Fruit fly (Drosophila melanogaster) whole organism, embryonic: ENCODE data around the gene CG8420.

Source experiments
- Adf1 ChIP-seq: fragments of 200-800 bp; sonication (Bioruptor generic); IDR thresholded peaks from 2 replicates; pipeline ENCODE4 v1.3.6; 2022; ENCODE audit warnings: missing biosample characterization, missing genetic modification characterization
- B-H1 ChIP-seq: fragments of 200-800 bp; sonication (Bioruptor generic); IDR thresholded peaks from 3 replicates; pipeline ENCODE4 v1.3.6; 2022; ENCODE audit warnings: missing biosample characterization, missing genetic modification characterization
- CG10979 ChIP-seq: fragments of 200-800 bp; sonication (Bioruptor generic); optimal IDR thresholded peaks from 2 replicates; lab custom pipeline; 2018; ENCODE audit warnings: missing biosample characterization, mild to moderate bottlenecking, missing genetic modification characterization, moderate library complexity
- CG11696 ChIP-seq: fragments of 200-800 bp; sonication (Bioruptor generic); IDR thresholded peaks from 2 replicates; pipeline ENCODE4 v1.3.6; 2022; ENCODE audit warnings: missing biosample characterization, missing genetic modification characterization
- CG12236 ChIP-seq: fragments of 200-800 bp; sonication (Bioruptor generic); optimal IDR thresholded peaks from 2 replicates; lab custom pipeline; 2016; ENCODE audit warnings: missing biosample characterization, missing genetic modification characterization
- CG1233 ChIP-seq: fragments of 200-800 bp; sonication (Bioruptor generic); optimal IDR thresholded peaks from 4 replicates; lab custom pipeline; 2018; ENCODE audit warnings: missing biosample characterization, mild to moderate bottlenecking, missing genetic modification characterization
- CG12659 ChIP-seq: fragments of 200-800 bp; sonication (Bioruptor generic); optimal IDR thresholded peaks from 3 replicates; lab custom pipeline; 2017; ENCODE audit warnings: mild to moderate bottlenecking, missing biosample characterization, missing genetic modification reagents, missing genetic modification characterization
- CG17568 ChIP-seq: fragments of 200-800 bp; sonication (Bioruptor generic); optimal IDR thresholded peaks from 2 replicates; lab custom pipeline; 2018; ENCODE audit warnings: missing biosample characterization, mild to moderate bottlenecking, missing genetic modification characterization, moderate library complexity
- CG17802 ChIP-seq: fragments of 200-800 bp; sonication (Bioruptor generic); optimal IDR thresholded peaks from 2 replicates; lab custom pipeline; 2018; ENCODE audit warnings: missing biosample characterization, mild to moderate bottlenecking, missing genetic modification characterization, moderate library complexity
- CG3065 ChIP-seq: fragments of 200-800 bp; sonication (Bioruptor generic); optimal IDR thresholded peaks from 2 replicates; lab custom pipeline; 2016; ENCODE audit warnings: missing biosample characterization, missing genetic modification characterization
- CG34224 ChIP-seq: fragments of 200-800 bp; sonication (Bioruptor generic); IDR thresholded peaks from 3 replicates; pipeline ENCODE4 v1.3.6; 2022; ENCODE audit warnings: missing biosample characterization, missing genetic modification characterization; ENCODE audit not compliant: partially characterized antibody
- CG4424 ChIP-seq: fragments of 200-800 bp; sonication (Bioruptor generic); optimal IDR thresholded peaks from 3 replicates; lab custom pipeline; 2016; ENCODE audit warnings: missing biosample characterization, missing genetic modification characterization
- CG5245 ChIP-seq: fragments of 200-800 bp; sonication (Bioruptor generic); optimal IDR thresholded peaks from 3 replicates; lab custom pipeline; 2016; ENCODE audit warnings: missing biosample characterization, missing genetic modification characterization
- CG8281 ChIP-seq: fragments of 200-800 bp; sonication (Bioruptor generic); optimal IDR thresholded peaks from 2 replicates; lab custom pipeline; 2018; ENCODE audit warnings: missing biosample characterization, mild to moderate bottlenecking, missing genetic modification characterization, moderate library complexity
- CG8388 ChIP-seq: fragments of 200-800 bp; sonication (Bioruptor generic); optimal IDR thresholded peaks from 2 replicates; lab custom pipeline; 2019; ENCODE audit warnings: missing biosample characterization, mild to moderate bottlenecking, missing genetic modification characterization, moderate library complexity
- CG9727 ChIP-seq: fragments of 200-800 bp; sonication (Bioruptor generic); optimal IDR thresholded peaks from 3 replicates; lab custom pipeline; 2017; ENCODE audit warnings: missing biosample characterization, mild to moderate bottlenecking, missing genetic modification characterization
- CkIIα-i1 ChIP-seq: fragments of 200-800 bp; sonication (Bioruptor generic); IDR thresholded peaks from 2 replicates; pipeline ENCODE4 v1.3.6; 2022; ENCODE audit warnings: missing biosample characterization, missing genetic modification characterization
- CoRest ChIP-seq: fragments of 200-800 bp; sonication (Bioruptor generic); optimal IDR thresholded peaks from 3 replicates; lab custom pipeline; 2018; ENCODE audit warnings: missing biosample characterization, mild to moderate bottlenecking, missing genetic modification characterization, moderate library complexity
- D19B ChIP-seq: fragments of 200-800 bp; sonication (Bioruptor generic); optimal IDR thresholded peaks from 2 replicates; lab custom pipeline; 2017; ENCODE audit warnings: missing biosample characterization, mild to moderate bottlenecking, missing genetic modification characterization
- Dad ChIP-seq: fragments of 200-800 bp; sonication (Bioruptor generic); optimal IDR thresholded peaks from 3 replicates; lab custom pipeline; 2016; ENCODE audit warnings: missing biosample characterization, missing genetic modification characterization
- Gug ChIP-seq: fragments of 200-800 bp; sonication (Bioruptor generic); IDR thresholded peaks from 4 replicates; pipeline ENCODE4 v1.3.6; 2022; ENCODE audit warnings: missing biosample characterization, missing genetic modification characterization
- HLH54F ChIP-seq: fragments of 200-800 bp; sonication (Bioruptor generic); optimal IDR thresholded peaks from 3 replicates; lab custom pipeline; 2016; ENCODE audit warnings: missing biosample characterization, missing genetic modification characterization
- Med ChIP-seq: fragments of 200-800 bp; sonication (Bioruptor generic); peaks from one replicate; lab custom pipeline; 2016; ENCODE audit warnings: missing biosample characterization, missing genetic modification characterization, mild to moderate bottlenecking, inconsistent platforms, moderate library complexity
- Meics ChIP-seq: fragments of 200-800 bp; sonication (Bioruptor generic); optimal IDR thresholded peaks from 2 replicates; lab custom pipeline; 2017; ENCODE audit warnings: missing biosample characterization, mild to moderate bottlenecking, missing genetic modification characterization
- Myb ChIP-seq: fragments of 200-800 bp; sonication (Bioruptor generic); optimal IDR thresholded peaks from 2 replicates; lab custom pipeline; 2016; ENCODE audit warnings: missing biosample characterization, missing genetic modification characterization
- Oaz ChIP-seq: fragments of 200-800 bp; sonication (Bioruptor generic); IDR thresholded peaks from 2 replicates; pipeline ENCODE4 v1.3.6; 2022; ENCODE audit warnings: missing biosample characterization, missing genetic modification characterization
- Opbp ChIP-seq: fragments of 200-800 bp; sonication (Bioruptor generic); IDR thresholded peaks from 3 replicates; pipeline ENCODE4 v1.3.6; 2022; ENCODE audit warnings: missing biosample characterization, missing genetic modification characterization; ENCODE audit not compliant: partially characterized antibody
- Rx ChIP-seq: fragments of 200-800 bp; sonication (Bioruptor generic); IDR thresholded peaks from 2 replicates; pipeline ENCODE4 v1.3.6; 2022; ENCODE audit warnings: missing biosample characterization, missing genetic modification characterization
- ac ChIP-seq: fragments of 200-800 bp; sonication (Bioruptor generic); optimal IDR thresholded peaks from 3 replicates; lab custom pipeline; 2017; ENCODE audit warnings: missing biosample characterization, mild to moderate bottlenecking, missing genetic modification characterization
- bsh ChIP-seq, 2 experiments: fragments of 200-800 bp; sonication (Bioruptor generic); optimal IDR thresholded peaks; 2 replicates each; lab custom pipeline; 2017 to 2018; ENCODE audit warnings: mild to moderate bottlenecking in 2 of 2, missing biosample characterization in 2 of 2, missing genetic modification characterization in 2 of 2, moderate library complexity in 1 of 2
- chinmo ChIP-seq: fragments of 200-800 bp; sonication (Bioruptor generic); IDR thresholded peaks from 4 replicates; pipeline ENCODE4 v1.3.6; 2022; ENCODE audit warnings: missing biosample characterization, missing genetic modification characterization; ENCODE audit not compliant: partially characterized antibody
- cwo ChIP-seq: fragments of 200-800 bp; sonication (Bioruptor generic); optimal IDR thresholded peaks from 3 replicates; lab custom pipeline; 2017; ENCODE audit warnings: missing biosample characterization, missing genetic modification characterization, mild to moderate bottlenecking, moderate library complexity, missing genetic modification reagents
- dpn ChIP-seq, 2 experiments: fragments of 200-800 bp; sonication (Bioruptor generic); optimal IDR thresholded peaks; 3 replicates each; lab custom pipeline; 2016; ENCODE audit warnings: missing biosample characterization in 2 of 2, missing genetic modification characterization in 2 of 2
- eyg ChIP-seq: fragments of 200-800 bp; sonication (Bioruptor generic); optimal IDR thresholded peaks from 3 replicates; lab custom pipeline; 2016; ENCODE audit warnings: missing biosample characterization, missing genetic modification characterization
- fd64A ChIP-seq: fragments of 200-800 bp; sonication (Bioruptor generic); optimal IDR thresholded peaks from 3 replicates; lab custom pipeline; 2018; ENCODE audit warnings: missing biosample characterization, mild to moderate bottlenecking, missing genetic modification characterization
- fru ChIP-seq: fragments of >200 bp; optimal IDR thresholded peaks from 2 replicates; lab custom pipeline; 2017
- fu2 ChIP-seq: fragments of 200-800 bp; sonication (Bioruptor generic); optimal IDR thresholded peaks from 2 replicates; lab custom pipeline; 2016; ENCODE audit warnings: missing biosample characterization, missing genetic modification characterization
- gro ChIP-seq: fragments of 200-800 bp; sonication (Bioruptor generic); optimal IDR thresholded peaks from 2 replicates; lab custom pipeline; 2016; ENCODE audit warnings: missing biosample characterization, missing genetic modification characterization
- ken ChIP-seq: fragments of 200-800 bp; sonication (Bioruptor generic); IDR thresholded peaks from 3 replicates; pipeline ENCODE4 v1.3.6; 2022; ENCODE audit warnings: missing biosample characterization, missing genetic modification characterization
- lab ChIP-seq: fragments of 200-800 bp; sonication (Bioruptor generic); optimal IDR thresholded peaks from 3 replicates; lab custom pipeline; 2017; ENCODE audit warnings: missing biosample characterization, missing genetic modification characterization, mild to moderate bottlenecking, moderate library complexity, missing genetic modification reagents
- maf-S ChIP-seq: fragments of 200-800 bp; sonication (Bioruptor generic); optimal IDR thresholded peaks from 2 replicates; lab custom pipeline; 2016; ENCODE audit warnings: missing biosample characterization, missing genetic modification characterization
- nerfin-1 ChIP-seq: fragments of 200-800 bp; sonication (Bioruptor generic); optimal IDR thresholded peaks from 3 replicates; lab custom pipeline; 2019; ENCODE audit warnings: missing biosample characterization, mild to moderate bottlenecking, missing genetic modification characterization, moderate library complexity
- repo ChIP-seq: fragments of 200-800 bp; sonication (Bioruptor generic); optimal IDR thresholded peaks from 2 replicates; lab custom pipeline; 2016; ENCODE audit warnings: missing biosample characterization, missing genetic modification characterization
- scrt ChIP-seq: fragments of 200-800 bp; sonication (Bioruptor generic); optimal IDR thresholded peaks from 2 replicates; lab custom pipeline; 2018; ENCODE audit warnings: missing biosample characterization, mild to moderate bottlenecking, missing genetic modification characterization, moderate library complexity
- tap ChIP-seq: fragments of 200-800 bp; optimal IDR thresholded peaks from 3 replicates; lab custom pipeline; 2019; ENCODE audit warnings: missing biosample characterization, mild to moderate bottlenecking, missing genetic modification characterization, moderate library complexity
- tna ChIP-seq: fragments of 200-800 bp; sonication (Bioruptor generic); IDR thresholded peaks from 2 replicates; pipeline ENCODE4 v1.3.6; 2022; ENCODE audit warnings: missing biosample characterization, missing genetic modification characterization; ENCODE audit not compliant: partially characterized antibody
- trem ChIP-seq: fragments of 200-800 bp; optimal IDR thresholded peaks from 3 replicates; lab custom pipeline; 2019; ENCODE audit warnings: missing biosample characterization, mild to moderate bottlenecking, missing genetic modification characterization, moderate library complexity
- ttk ChIP-seq: fragments of 200-800 bp; sonication (Bioruptor generic); IDR thresholded peaks from 2 replicates; pipeline ENCODE4 v2.1.2; 2022; ENCODE audit warnings: missing biosample characterization, missing genetic modification characterization
- zf30C ChIP-seq: fragments of 200-800 bp; sonication (Bioruptor generic); optimal IDR thresholded peaks from 3 replicates; lab custom pipeline; 2018; ENCODE audit warnings: missing biosample characterization, mild to moderate bottlenecking, missing genetic modification characterization

Gene CG8420

DNA sequence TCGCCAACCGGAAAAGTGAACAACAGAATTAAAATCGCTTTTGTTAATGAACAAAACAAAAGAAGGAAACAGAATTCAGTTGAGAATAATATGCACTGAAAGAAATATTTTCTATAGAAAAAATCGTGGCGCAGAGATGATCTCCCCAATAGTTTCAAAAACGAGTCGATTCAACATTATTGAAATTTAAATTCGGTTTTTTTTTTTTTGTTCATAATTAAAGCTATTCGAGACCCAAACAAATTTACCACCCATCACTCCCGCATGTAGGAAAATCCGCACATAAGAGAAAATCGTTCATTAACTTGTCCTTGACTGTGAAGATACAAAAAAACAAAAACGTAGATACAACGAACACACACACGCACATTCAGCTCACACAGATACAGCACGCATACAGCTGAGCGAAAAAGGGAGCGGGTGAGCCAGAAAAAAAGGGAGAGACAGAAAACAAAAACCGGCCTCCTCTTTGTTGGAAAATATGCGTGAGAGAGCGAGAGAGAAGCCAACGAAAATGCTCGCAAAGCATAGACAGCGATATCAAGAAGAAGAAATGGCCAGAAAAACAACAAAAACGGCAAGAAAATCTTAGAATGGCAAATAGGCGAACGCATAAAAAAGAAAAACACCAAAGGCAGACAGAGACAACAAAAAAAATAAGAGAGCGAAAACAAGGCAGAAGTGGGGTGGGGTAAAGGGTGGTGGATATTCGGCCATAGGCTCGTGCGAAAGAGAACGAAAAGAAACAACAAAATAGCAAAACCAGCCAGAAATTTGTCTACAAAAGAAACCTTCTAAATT lies 26.2 kb upstream of the CG8420 start (continued):
- TF ChIP-seq ken (GFP tag; lab: Robert Waterston, UW) (no peak), HLH54F (peak; percentile 59), CG5245 (GFP tag; lab: Kevin White, UChicago) (no peak), CG17802 (no peak), scrt (GFP tag; lab: Kevin White, UChicago) (peak; percentile 36), cwo (peak; percentile 47), nerfin-1 (tag; lab: Kevin White, UChicago) (no peak), Med (peak; percentile 89), zf30C (GFP tag; lab: Kevin White, UChicago) (peak; percentile 46), D19B (GFP tag; lab: Kevin White, UChicago) (peak; percentile 49), fu2 (GFP tag; lab: Kevin White, UChicago) (peak; percentile 14), trem (peak; percentile 4), ac (GFP tag; lab: Kevin White, UChicago) (no peak), CkIIα-i1 (no peak), repo (GFP tag; lab: Kevin White, UChicago) (peak; percentile 2), CG4424 (GFP tag; lab: Kevin White, UChicago) (peak; percentile 41), Myb (GFP tag; lab: Kevin White, UChicago) (peak; percentile 12), CG11696 (GFP tag; lab: Robert Waterston, UW) (peak; percentile 74), CG17568 (GFP tag; lab: Kevin White, UChicago) (peak; percentile 11), gro (GFP tag; lab: Kevin White, UChicago) (no peak), fd64A (GFP tag; lab: Kevin White, UChicago) (no peak), Adf1 (peak; percentile 39; the same call in 1 of the 2 replicates), CoRest (tag; lab: Kevin White, UChicago) (peak; percentile 12), B-H1 (GFP tag; lab: Robert Waterston, UW) (no peak), tap (tag; lab: Kevin White, UChicago) (no peak), CG9727 (GFP tag; lab: Kevin White, UChicago) (peak; percentile 33), dpn (GFP tag; optimal IDR thresholded peaks at IDR 0.05; lab: Kevin White, UChicago) (peak; percentile 36 to 40), Dad (GFP tag; lab: Kevin White, UChicago) (no peak), CG12236 (GFP tag; lab: Kevin White, UChicago) (no peak), CG1233 (GFP tag; lab: Kevin White, UChicago) (no peak), Gug (GFP tag; lab: Robert Waterston, UW) (peak; percentile 32; the same call in 1 of the 4 replicates), fru (lab: Kevin White, UChicago) (no peak), Oaz (GFP tag; lab: Robert Waterston, UW) (no peak), CG8281 (tag; lab: Kevin White, UChicago) (no peak), tna (GFP tag; lab: Robert Waterston, UW) (no peak), ttk (GFP tag; lab: Robert Waterston, UW) (no peak), maf-S (GFP tag; lab: Kevin White, UChicago) (no peak), Meics (GFP tag; lab: Kevin White, UChicago) (peak; percentile 45), Opbp (GFP tag; lab: Robert Waterston, UW) (no peak), Rx (GFP tag; lab: Robert Waterston, UW) (no peak), eyg (peak; percentile 66), CG34224 (peak; percentile 64), chinmo (GFP tag; lab: Robert Waterston, UW) (0 out of 4 replicates have a peak, but pooled peaks have one; percentile 66), CG12659 (GFP tag; lab: Kevin White, UChicago) (peak; percentile 25), CG10979 (no peak), lab (GFP tag; lab: Kevin White, UChicago) (peak; percentile 61), CG3065 (GFP tag; lab: Kevin White, UChicago) (no peak), bsh (GFP tag; optimal IDR thresholded peaks at IDR 0.05; lab: Kevin White, UChicago) (peak; percentile 30 to 96), CG8388 (GFP tag; lab: Kevin White, UChicago) (no peak)
